Worm (Caenorhabditis elegans) whole organism, young adult: ENCODE data around the gene msd-4.

Experiments used
- D2030.7 ChIP-seq: fragments of 200-800 bp; sonication (Bioruptor generic); IDR thresholded peaks from 2 replicates; pipeline ENCODE4 v1.3.6; 2022; ENCODE audit warnings: missing genetic modification reagents, missing genetic modification characterization, missing compliant biosample characterization
- F57A8.1 ChIP-seq: fragments of 200-800 bp; sonication (Bioruptor generic); optimal IDR thresholded peaks from 2 replicates; lab custom pipeline; 2018; ENCODE audit warnings: mild to moderate bottlenecking, missing genetic modification characterization, moderate library complexity, missing compliant biosample characterization
- atf-7 ChIP-seq: sonication (generic microtip); optimal IDR thresholded peaks from 2 replicates; lab custom pipeline; 2017; ENCODE audit warnings: mild to moderate bottlenecking, missing genetic modification characterization, missing compliant biosample characterization
- egl-44 ChIP-seq: fragments of 200-800 bp; sonication (Bioruptor generic); IDR thresholded peaks from 2 replicates; pipeline ENCODE4 v1.3.6; 2022; ENCODE audit warnings: missing genetic modification reagents, missing genetic modification characterization, missing compliant biosample characterization
- ets-4 ChIP-seq: fragments of 200-800 bp; sonication (Bioruptor generic); optimal IDR thresholded peaks from 2 replicates; lab custom pipeline; 2018; ENCODE audit warnings: mild to moderate bottlenecking, missing genetic modification characterization, missing compliant biosample characterization
- fkh-3 ChIP-seq: sonication (generic microtip); optimal IDR thresholded peaks from 2 replicates; lab custom pipeline; 2016; ENCODE audit warnings: mild to moderate bottlenecking, missing genetic modification characterization, missing compliant biosample characterization
- mel-28 ChIP-seq: sonication (generic microtip); optimal IDR thresholded peaks from 2 replicates; lab custom pipeline; 2016; ENCODE audit warnings: borderline replicate concordance, mild to moderate bottlenecking, missing genetic modification characterization, missing compliant biosample characterization
- rcor-1 ChIP-seq: fragments of 200-800 bp; sonication (Bioruptor generic); IDR thresholded peaks from 2 replicates; pipeline ENCODE4 v1.3.6; 2022; ENCODE audit warnings: missing genetic modification reagents, missing genetic modification characterization, missing compliant biosample characterization
- snpc-3.4 ChIP-seq: sonication (generic microtip); optimal IDR thresholded peaks from 2 replicates; lab custom pipeline; 2017; ENCODE audit warnings: missing genetic modification characterization, mild to moderate bottlenecking, missing compliant biosample characterization, antibody characterized with exemption, moderate library complexity, missing genotype, missing genetic modification reagents
- snpc-4 ChIP-seq, 5 experiments: fragments of 150-350 bp in 1 of 5; sonication (generic microtip) in 4 of 5; optimal IDR thresholded peaks; 2 replicates each; lab custom pipeline; 2014 to 2018; ENCODE audit warnings: missing genetic modification characterization in 5 of 5, missing biosample characterization in 3 of 5, antibody characterized with exemption in 2 of 5, mild to moderate bottlenecking in 2 of 5, missing compliant biosample characterization in 2 of 5, missing genotype in 2 of 5, moderate library complexity in 2 of 5, missing genetic modification reagents in 1 of 5
- tbp1 ChIP-seq: fragments of 200-800 bp; sonication (Bioruptor generic); optimal IDR thresholded peaks from 2 replicates; lab custom pipeline; 2018; ENCODE audit warnings: mild to moderate bottlenecking, missing genetic modification characterization, missing compliant biosample characterization
- unc-130 ChIP-seq: sonication (generic microtip); optimal IDR thresholded peaks from 2 replicates; lab custom pipeline; 2016; ENCODE audit warnings: missing genetic modification reagents, missing genetic modification characterization, missing compliant biosample characterization
- ztf-18 ChIP-seq: sonication (generic microtip); optimal IDR thresholded peaks from 2 replicates; lab custom pipeline; 2016; ENCODE audit warnings: missing genotype, mild to moderate bottlenecking, missing genetic modification characterization, missing compliant biosample characterization

DNA sequence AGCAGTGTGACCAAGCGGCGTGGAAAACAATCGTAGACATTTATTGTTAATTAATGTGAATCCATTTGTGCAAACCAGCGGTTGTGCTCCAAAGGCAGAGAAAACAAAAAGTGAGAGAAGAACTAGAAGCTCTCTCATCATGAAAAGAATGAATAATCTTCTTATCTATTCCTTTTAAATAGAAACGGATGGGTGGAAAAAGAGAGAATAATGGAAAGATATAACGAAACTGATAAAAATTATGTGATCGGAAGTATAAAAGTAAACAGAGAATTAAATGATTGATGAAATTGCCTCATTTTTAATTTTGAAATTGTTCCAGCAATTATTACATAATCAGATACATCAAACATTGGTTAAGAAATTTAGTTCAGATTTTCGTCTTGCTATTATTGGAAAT lies 14.9 kb upstream of the msd-4 start, which contains the start of gene clec-5:
- TF ChIP-seq D2030.7 (GFP tag; lab: Robert Waterston, UW) (no peak), egl-44 (no peak), snpc-3.4 (tag; lab: Kevin White, UChicago) (no peak), snpc-4 (GFP tag; optimal IDR thresholded peaks at IDR 0.05; lab: Kevin White, UChicago) (no peak), snpc-4 (tag; optimal IDR thresholded peaks at IDR 0.05; lab: Kevin White, UChicago) (no peak), fkh-3 (tag; lab: Kevin White, UChicago) (no peak), unc-130 (GFP tag; lab: Kevin White, UChicago) (no peak), mel-28 (no peak), ets-4 (GFP tag; lab: Kevin White, UChicago) (no peak), rcor-1 (GFP tag; lab: Robert Waterston, UW) (no peak), tbp1 (GFP tag; lab: Kevin White, UChicago) (no peak), atf-7 (tag; lab: Kevin White, UChicago) (no peak), F57A8.1 (GFP tag; lab: Kevin White, UChicago) (no peak), ztf-18 (tag; lab: Kevin White, UChicago) (no peak)
